Fruit fly (Drosophila melanogaster): ENCODE measurements around the gene Vps2.

DNA sequence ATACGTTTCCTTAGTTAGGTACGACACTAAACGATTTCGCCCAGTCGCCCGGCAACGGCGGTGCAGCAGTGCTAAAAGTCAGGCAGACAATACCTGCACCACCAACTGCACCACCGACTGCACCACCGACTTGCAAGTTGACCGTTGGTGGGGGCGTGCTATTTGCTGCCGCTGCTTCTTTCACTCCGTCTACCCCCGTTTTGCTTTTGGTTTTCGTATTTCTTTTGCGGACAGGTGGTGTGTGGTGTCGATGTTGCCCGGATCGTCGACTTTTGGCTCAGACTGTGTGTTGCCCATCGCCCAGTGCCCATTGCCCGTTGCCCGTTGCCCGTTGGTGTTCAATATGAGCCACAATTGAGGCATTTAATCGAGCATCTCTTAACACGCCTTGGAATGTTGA lies 12.1 kb downstream of the Vps2 start:
- no peak for TF ChIP-seq pan (optimal IDR thresholded peaks at IDR 0.05)
- TF ChIP-seq CG8478 (optimal IDR thresholded peaks at IDR 0.05) = no peak
- TF ChIP-seq EcR (GFP tag; optimal IDR thresholded peaks at IDR 0.05) = no peak
- TF ChIP-seq usp (GFP tag; optimal IDR thresholded peaks at IDR 0.05) = no peak
